Fruit fly (Drosophila melanogaster): ENCODE measurements around the gene Svip.

DNA sequence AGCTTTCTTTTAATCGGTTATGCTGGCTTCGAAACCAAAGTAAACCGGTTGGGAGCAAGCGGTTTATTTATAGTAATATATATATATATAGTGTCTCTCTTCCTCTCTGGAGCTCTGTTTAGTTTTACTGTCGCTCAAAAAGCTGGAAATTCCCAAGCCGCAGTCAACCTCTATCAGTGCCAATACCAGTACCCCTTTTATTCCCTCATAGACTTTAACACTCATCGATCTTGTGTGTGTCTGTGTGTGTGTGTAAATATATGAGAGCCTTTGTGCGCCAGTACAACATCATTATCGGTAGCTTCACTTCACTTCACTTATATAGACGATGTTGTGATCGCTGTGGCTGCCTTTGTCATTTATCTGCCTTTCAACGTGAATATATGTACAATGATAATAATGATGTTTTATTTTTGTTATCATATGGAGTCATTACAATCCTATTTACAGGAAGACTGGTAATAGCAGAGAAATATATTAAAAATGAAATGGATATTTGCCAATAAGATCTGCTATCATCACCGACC is 20.8 kb upstream of the Svip start:
- TF ChIP-seq CG16779 (tag; optimal IDR thresholded peaks at IDR 0.05) (peak; percentile 16), pdm3 (GFP tag; optimal IDR thresholded peaks at IDR 0.05) (no peak), Hr4 (GFP tag; optimal IDR thresholded peaks at IDR 0.05) (no peak), fd59A (GFP tag; optimal IDR thresholded peaks at IDR 0.05) (no peak), CG4318 (GFP tag; optimal IDR thresholded peaks at IDR 0.05) (no peak), CG6808 (GFP tag; optimal IDR thresholded peaks at IDR 0.05) (no peak), Ets96B (tag; optimal IDR thresholded peaks at IDR 0.05) (no peak), Lpt (GFP tag; optimal IDR thresholded peaks at IDR 0.05) (peak; percentile 26), CG7368 (GFP tag; optimal IDR thresholded peaks at IDR 0.05) (no peak), Ets21C (GFP tag; optimal IDR thresholded peaks at IDR 0.05) (no peak)

All from whole organism, prepupa.